Fruit fly (Drosophila melanogaster): ENCODE data around the gene Fdx1.

Fdx1 gene

DNA sequence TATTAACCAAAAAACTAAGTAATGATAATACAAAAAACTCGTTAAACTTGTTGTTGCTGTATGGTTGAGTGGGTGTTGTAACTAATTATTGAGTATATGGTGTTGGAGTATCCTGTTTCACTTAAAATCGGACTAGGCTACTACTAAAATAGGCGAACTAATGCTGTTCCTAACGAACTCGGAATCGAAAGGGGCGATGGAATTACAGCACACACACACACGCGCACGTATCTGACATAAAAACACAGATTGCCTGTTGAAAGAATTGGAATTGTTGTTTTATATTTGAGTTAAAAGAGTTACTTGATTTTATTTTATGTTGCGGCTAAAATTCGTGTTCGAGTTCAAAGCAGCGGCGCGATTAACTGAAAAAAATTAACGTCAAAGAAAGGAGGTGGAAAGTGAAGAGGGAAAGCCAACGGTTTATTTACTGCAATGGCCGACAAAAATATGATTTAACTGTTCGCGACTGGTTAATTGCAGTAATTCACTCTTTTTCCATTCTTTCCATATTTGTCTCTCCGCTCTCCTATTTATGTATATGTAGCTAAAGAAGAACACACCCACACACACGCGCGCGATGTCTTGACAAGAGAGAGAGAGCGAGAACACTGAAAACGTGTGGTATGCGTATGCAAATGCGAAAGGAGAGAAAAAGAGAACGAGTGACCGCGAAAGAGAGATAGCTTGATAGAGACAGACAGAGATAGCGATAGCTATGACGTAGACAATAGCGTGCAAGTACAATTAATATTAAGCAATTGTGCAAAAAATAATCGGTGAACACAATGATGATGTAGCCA lies 30.5 kb upstream of the Fdx1 start:
- TF ChIP-seq Jra (GFP tag; optimal IDR thresholded peaks at IDR 0.05) = peak; percentile 16
- no peak for TF ChIP-seq lola (GFP tag; optimal IDR thresholded peaks at IDR 0.05)
- TF ChIP-seq woc (GFP tag; optimal IDR thresholded peaks at IDR 0.05) = no peak
- no peak for TF ChIP-seq Hr78 (GFP tag; optimal IDR thresholded peaks at IDR 0.05)
- TF ChIP-seq Dfd (GFP tag; optimal IDR thresholded peaks at IDR 0.05) = no peak
- TF ChIP-seq dmrt93B (GFP tag; optimal IDR thresholded peaks at IDR 0.05) = no peak
- TF ChIP-seq Hr83 (GFP tag; optimal IDR thresholded peaks at IDR 0.05; ENCODE audit: poor library complexity, severe bottlenecking) = no peak
- TF ChIP-seq Sp1 (GFP tag; optimal IDR thresholded peaks at IDR 0.05) = no peak
- peak; percentile 57 for TF ChIP-seq psq (GFP tag; optimal IDR thresholded peaks at IDR 0.05)
- peak; percentile 17 for TF ChIP-seq sage (GFP tag; optimal IDR thresholded peaks at IDR 0.05)
- no peak for TF ChIP-seq Abd-B (GFP tag; optimal IDR thresholded peaks at IDR 0.05)
- TF ChIP-seq Rel (GFP tag; optimal IDR thresholded peaks at IDR 0.05) = no peak
- no peak for TF ChIP-seq Rel (tag; optimal IDR thresholded peaks at IDR 0.05)
- TF ChIP-seq OdsH (GFP tag; optimal IDR thresholded peaks at IDR 0.05) = no peak
- no peak for TF ChIP-seq CG32264 (GFP tag; optimal IDR thresholded peaks at IDR 0.05)
- TF ChIP-seq br (GFP tag; optimal IDR thresholded peaks at IDR 0.05) = no peak
- no peak for TF ChIP-seq pan (optimal IDR thresholded peaks at IDR 0.05)
- no peak for TF ChIP-seq jim (GFP tag; optimal IDR thresholded peaks at IDR 0.05)
- TF ChIP-seq Dif (GFP tag; optimal IDR thresholded peaks at IDR 0.05; ENCODE audit: partially characterized antibody) = peak; percentile 92
- TF ChIP-seq CG9705 (GFP tag; optimal IDR thresholded peaks at IDR 0.05) = no peak
- no peak for TF ChIP-seq usp (GFP tag; optimal IDR thresholded peaks at IDR 0.05)
- no peak for TF ChIP-seq ey (GFP tag; optimal IDR thresholded peaks at IDR 0.05)
- TF ChIP-seq GATAd (GFP tag; optimal IDR thresholded peaks at IDR 0.05) = no peak
- no peak for TF ChIP-seq Myc (optimal IDR thresholded peaks at IDR 0.05)
- peak; percentile 73 for TF ChIP-seq fru (GFP tag; optimal IDR thresholded peaks at IDR 0.05)
- TF ChIP-seq Hnf4 (GFP tag; optimal IDR thresholded peaks at IDR 0.05) = no peak
- TF ChIP-seq dl (GFP tag; optimal IDR thresholded peaks at IDR 0.05; ENCODE audit: insufficient read depth in 1 of 2, partially characterized antibody in 2 of 2) = peak; percentile 66 to 89
- no peak for TF ChIP-seq foxo (GFP tag; optimal IDR thresholded peaks at IDR 0.05)
- TF ChIP-seq dsf (GFP tag; optimal IDR thresholded peaks at IDR 0.05; ENCODE audit: borderline replicate concordance) = no peak
- no peak for TF ChIP-seq Mio (GFP tag; optimal IDR thresholded peaks at IDR 0.05)
- no peak for TF ChIP-seq h (GFP tag; optimal IDR thresholded peaks at IDR 0.05)
- no peak for TF ChIP-seq HLH106 (tag; optimal IDR thresholded peaks at IDR 0.05)
- no peak for TF ChIP-seq Vsx2 (GFP tag; optimal IDR thresholded peaks at IDR 0.05; ENCODE audit: partially characterized antibody)
- no peak for TF ChIP-seq brk (GFP tag; optimal IDR thresholded peaks at IDR 0.05)
- peak; percentile 66 for TF ChIP-seq CrebA (GFP tag; optimal IDR thresholded peaks at IDR 0.05; ENCODE audit: borderline replicate concordance)
- TF ChIP-seq tai (GFP tag; optimal IDR thresholded peaks at IDR 0.05) = no peak
- TF ChIP-seq N (GFP tag; optimal IDR thresholded peaks at IDR 0.05) = no peak

DNA sequence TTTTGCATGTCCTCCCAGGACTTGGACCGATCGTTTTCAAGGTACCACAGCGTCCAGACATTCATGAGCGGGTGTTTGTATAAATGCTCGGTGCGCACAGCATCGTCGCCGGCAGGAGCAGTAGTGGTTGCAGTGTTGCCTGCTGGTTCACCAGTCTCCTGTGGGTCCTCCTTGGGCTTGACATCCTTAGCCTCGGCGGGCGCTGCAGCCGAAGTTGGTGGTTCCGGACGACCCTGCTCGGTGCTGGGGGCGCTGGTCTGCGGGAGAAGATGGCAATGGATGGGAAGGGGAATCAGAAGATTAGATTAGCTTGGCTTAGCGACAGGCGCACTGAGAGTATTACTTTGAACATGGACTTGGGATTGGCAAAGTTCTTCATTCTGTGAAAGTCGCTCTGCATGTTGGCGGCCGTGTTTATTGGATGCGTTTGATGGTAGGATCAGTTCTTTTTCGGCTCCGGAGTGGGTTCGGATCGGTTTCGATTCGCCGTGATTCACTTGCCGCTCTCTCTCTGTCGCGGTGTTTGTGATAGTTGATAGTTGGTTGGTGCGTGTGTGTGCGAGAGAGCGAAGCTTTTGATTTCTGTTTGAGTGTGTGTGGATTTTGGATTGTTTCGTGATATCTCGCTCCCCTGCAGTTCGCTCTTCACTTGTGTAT lies 29.8 kb upstream of the Fdx1 start:
- TF ChIP-seq psq (GFP tag; optimal IDR thresholded peaks at IDR 0.05) (no peak), br (GFP tag; optimal IDR thresholded peaks at IDR 0.05) (no peak), dmrt93B (GFP tag; optimal IDR thresholded peaks at IDR 0.05) (no peak), brk (GFP tag; optimal IDR thresholded peaks at IDR 0.05) (no peak), Rel (GFP tag; optimal IDR thresholded peaks at IDR 0.05) (no peak), Rel (tag; optimal IDR thresholded peaks at IDR 0.05) (no peak)

DNA sequence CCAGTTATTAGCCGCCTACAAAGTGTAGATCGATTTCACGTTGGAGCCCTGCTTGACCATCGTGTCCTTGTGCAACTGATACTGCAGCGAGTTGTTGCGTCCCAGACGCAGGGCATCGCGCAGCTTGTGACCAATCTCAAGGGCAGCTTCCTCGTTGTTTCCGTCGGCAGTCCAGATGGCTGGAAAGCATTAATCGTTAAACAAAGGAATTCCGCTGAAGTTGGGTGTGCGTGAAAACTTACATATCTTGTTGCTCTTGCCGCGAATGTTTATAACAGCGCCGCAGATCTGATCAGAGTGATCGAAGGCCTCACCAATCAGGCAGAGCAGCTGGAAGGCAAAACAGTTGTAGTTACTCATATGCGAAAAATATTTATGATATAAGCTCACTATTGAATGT lies 28.8 kb upstream of the Fdx1 start:
- TF ChIP-seq dl (GFP tag; optimal IDR thresholded peaks at IDR 0.05; ENCODE audit: insufficient read depth in 1 of 2, partially characterized antibody in 2 of 2) = no peak
- TF ChIP-seq Vsx2 (GFP tag; optimal IDR thresholded peaks at IDR 0.05; ENCODE audit: partially characterized antibody) = no peak
- TF ChIP-seq CG32264 (GFP tag; optimal IDR thresholded peaks at IDR 0.05) = no peak
- no peak for TF ChIP-seq CrebA (GFP tag; optimal IDR thresholded peaks at IDR 0.05; ENCODE audit: borderline replicate concordance)
- TF ChIP-seq dsf (GFP tag; optimal IDR thresholded peaks at IDR 0.05; ENCODE audit: borderline replicate concordance) = no peak
- no peak for TF ChIP-seq pan (optimal IDR thresholded peaks at IDR 0.05)
- TF ChIP-seq jim (GFP tag; optimal IDR thresholded peaks at IDR 0.05) = no peak
- TF ChIP-seq sv (GFP tag; optimal IDR thresholded peaks at IDR 0.05) = no peak
- TF ChIP-seq br (GFP tag; optimal IDR thresholded peaks at IDR 0.05) = no peak
- TF ChIP-seq N (GFP tag; optimal IDR thresholded peaks at IDR 0.05) = no peak
- no peak for TF ChIP-seq Hnf4 (GFP tag; optimal IDR thresholded peaks at IDR 0.05)
- no peak for TF ChIP-seq Myc (optimal IDR thresholded peaks at IDR 0.05)
- no peak for TF ChIP-seq CG9705 (GFP tag; optimal IDR thresholded peaks at IDR 0.05)
- no peak for TF ChIP-seq ey (GFP tag; optimal IDR thresholded peaks at IDR 0.05)
